Fruit fly (Drosophila melanogaster) whole organism, wandering third instar larva: ENCODE measurements around the gene CG3529.

Experiments
- Abd-B ChIP-seq: fragments of >200 bp; optimal IDR thresholded peaks from 2 replicates; lab custom pipeline; 2017; ENCODE audit warnings: missing biosample characterization, missing genetic modification characterization
- Dfd ChIP-seq: fragments of >200 bp; optimal IDR thresholded peaks from 2 replicates; lab custom pipeline; 2017; ENCODE audit warnings: missing biosample characterization, missing genetic modification characterization
- Sp1 ChIP-seq: fragments of 200-800 bp; sonication (Bioruptor generic); optimal IDR thresholded peaks from 3 replicates; lab custom pipeline; 2019; ENCODE audit warnings: missing biosample characterization, mild to moderate bottlenecking, missing genetic modification characterization, moderate library complexity
- Vsx2 ChIP-seq: fragments of 200-300, 225-300 bp; sonication (Bioruptor generic); optimal IDR thresholded peaks from 2 replicates; lab custom pipeline; 2018; ENCODE audit warnings: missing biosample characterization, missing genetic modification characterization; ENCODE audit not compliant: partially characterized antibody
- brk ChIP-seq: fragments of 200-800 bp; sonication (Bioruptor generic); optimal IDR thresholded peaks from 2 replicates; lab custom pipeline; 2016; ENCODE audit warnings: missing biosample characterization, mild to moderate bottlenecking, missing genetic modification characterization
- jim ChIP-seq: fragments of 175-275, 200-325 bp; sonication (Bioruptor generic); optimal IDR thresholded peaks from 2 replicates; lab custom pipeline; 2016; ENCODE audit warnings: missing biosample characterization, mild to moderate bottlenecking, missing genetic modification characterization
- lola ChIP-seq: fragments of >200 bp; optimal IDR thresholded peaks from 2 replicates; lab custom pipeline; 2017; ENCODE audit warnings: missing biosample characterization, missing genetic modification characterization
- psq ChIP-seq: fragments of 200-800 bp; sonication (Bioruptor generic); optimal IDR thresholded peaks from 3 replicates; lab custom pipeline; 2017; ENCODE audit warnings: missing biosample characterization, mild to moderate bottlenecking, missing genetic modification characterization, moderate library complexity

DNA sequence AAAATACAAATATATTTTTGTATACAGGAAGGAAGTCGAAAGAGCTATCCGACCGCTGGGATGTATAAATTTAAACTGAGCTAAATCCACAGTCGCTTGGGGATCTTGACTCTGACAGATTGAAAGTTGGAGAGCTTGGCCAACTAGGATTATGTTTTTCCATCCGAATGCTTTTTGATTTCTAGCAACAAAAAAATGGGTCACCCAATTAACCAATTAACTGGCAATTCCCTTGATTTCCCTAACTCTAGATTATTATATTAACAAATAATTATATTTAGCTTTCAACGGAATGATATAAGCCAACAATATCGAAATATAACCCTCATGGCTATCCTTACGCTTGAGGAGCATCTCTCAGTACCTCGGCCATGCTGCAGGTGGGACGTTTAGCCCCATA is 29.4 kb upstream of the CG3529 start, which contains the start of gene CG3982:
- TF ChIP-seq Vsx2 (GFP tag; lab: Kevin White, UChicago) (no peak), Abd-B (no peak), brk (GFP tag; lab: Kevin White, UChicago) (no peak), Sp1 (GFP tag; lab: Kevin White, UChicago) (no peak), psq (no peak), Dfd (GFP tag; lab: Kevin White, UChicago) (no peak), jim (GFP tag; lab: Kevin White, UChicago) (no peak), lola (GFP tag; lab: Kevin White, UChicago) (no peak)
